Worm (Caenorhabditis elegans) whole organism, late embryonic: ENCODE data around the gene mmcm-1.
A peak's percentile ranks its signal among the peaks of the same experiment; 100 is the strongest.

Source experiments
- C08G9.2 ChIP-seq: sonication (generic microtip); optimal IDR thresholded peaks from 2 replicates; lab custom pipeline; 2016; ENCODE audit warnings: mild to moderate bottlenecking, missing genetic modification characterization, moderate library complexity, missing compliant biosample characterization
- K02D7.2 ChIP-seq: sonication (generic microtip); optimal IDR thresholded peaks from 2 replicates; lab custom pipeline; 2017; ENCODE audit warnings: mild to moderate bottlenecking, missing genetic modification characterization, missing compliant biosample characterization
- K09A11.1 ChIP-seq: sonication (generic microtip); optimal IDR thresholded peaks from 2 replicates; lab custom pipeline; 2017; ENCODE audit warnings: antibody characterized with exemption, mild to moderate bottlenecking, missing genetic modification characterization, missing compliant biosample characterization; ENCODE audit not compliant: insufficient read depth
- Y22D7AL.16 ChIP-seq: sonication (generic microtip); optimal IDR thresholded peaks from 2 replicates; lab custom pipeline; 2016; ENCODE audit warnings: missing genetic modification characterization, missing compliant biosample characterization
- ceh-18 ChIP-seq: sonication (generic microtip); optimal IDR thresholded peaks from 2 replicates; lab custom pipeline; 2016; ENCODE audit warnings: missing genetic modification characterization, missing compliant biosample characterization
- ceh-2 ChIP-seq: sonication (generic microtip); optimal IDR thresholded peaks from 2 replicates; lab custom pipeline; 2016; ENCODE audit warnings: missing genotype, missing genetic modification characterization, missing compliant biosample characterization
- ceh-22 ChIP-seq: sonication (generic microtip); optimal IDR thresholded peaks from 2 replicates; lab custom pipeline; 2017; ENCODE audit warnings: missing biosample characterization, missing genetic modification characterization
- ceh-24 ChIP-seq: sonication (generic microtip); optimal IDR thresholded peaks from 2 replicates; lab custom pipeline; 2016; ENCODE audit warnings: mild to moderate bottlenecking, missing genetic modification characterization, missing compliant biosample characterization
- ceh-45 ChIP-seq: fragments of 200-800 bp; sonication (Bioruptor generic); IDR thresholded peaks from 2 replicates; pipeline ENCODE4 v1.3.6; 2022; ENCODE audit warnings: missing genetic modification reagents, missing genetic modification characterization, missing compliant biosample characterization
- ceh-48 ChIP-seq: sonication (generic microtip); optimal IDR thresholded peaks from 2 replicates; lab custom pipeline; 2016; ENCODE audit warnings: missing genetic modification characterization, inconsistent platforms, missing compliant biosample characterization
- ceh-9 ChIP-seq: sonication (generic microtip); optimal IDR thresholded peaks from 2 replicates; lab custom pipeline; 2016; ENCODE audit warnings: mild to moderate bottlenecking, missing genetic modification characterization, inconsistent platforms, missing compliant biosample characterization
- elt-2 ChIP-seq: sonication (generic microtip); optimal IDR thresholded peaks from 2 replicates; lab custom pipeline; 2016; ENCODE audit warnings: missing genetic modification reagents, missing genetic modification characterization, missing compliant biosample characterization
- elt-4 ChIP-seq: sonication (generic microtip); optimal IDR thresholded peaks from 2 replicates; lab custom pipeline; 2016; ENCODE audit warnings: missing genetic modification characterization, missing compliant biosample characterization
- eyg-1 ChIP-seq: sonication (generic microtip); optimal IDR thresholded peaks from 2 replicates; lab custom pipeline; 2016; ENCODE audit warnings: missing genotype, missing genetic modification characterization, missing compliant biosample characterization
- fax-1 ChIP-seq: sonication (generic microtip); optimal IDR thresholded peaks from 2 replicates; lab custom pipeline; 2016; ENCODE audit warnings: missing genotype, missing genetic modification characterization, missing compliant biosample characterization
- hlh-30 ChIP-seq: sonication (generic microtip); optimal IDR thresholded peaks from 2 replicates; lab custom pipeline; 2017; ENCODE audit warnings: antibody characterized with exemption, missing genetic modification characterization, missing compliant biosample characterization; ENCODE audit not compliant: insufficient read depth
- hlh-8 ChIP-seq: sonication (generic microtip); optimal IDR thresholded peaks from 2 replicates; lab custom pipeline; 2016; ENCODE audit warnings: missing genotype, missing genetic modification characterization, missing compliant biosample characterization
- lin-11 ChIP-seq: fragments of 200-800 bp; sonication (Bioruptor generic); optimal IDR thresholded peaks from 2 replicates; lab custom pipeline; 2018; ENCODE audit warnings: mild to moderate bottlenecking, missing genetic modification characterization, missing compliant biosample characterization
- madf-2 ChIP-seq: sonication (generic microtip); optimal IDR thresholded peaks from 2 replicates; lab custom pipeline; 2017; ENCODE audit warnings: missing genetic modification characterization, missing compliant biosample characterization
- nhr-232 ChIP-seq: sonication (generic microtip); optimal IDR thresholded peaks from 2 replicates; lab custom pipeline; 2016; ENCODE audit warnings: missing genetic modification characterization, missing compliant biosample characterization
- npax-4 ChIP-seq: sonication (generic microtip); optimal IDR thresholded peaks from 2 replicates; lab custom pipeline; 2016; ENCODE audit warnings: missing genetic modification characterization, missing compliant biosample characterization
- odd-2 ChIP-seq: sonication (generic microtip); optimal IDR thresholded peaks from 2 replicates; lab custom pipeline; 2017; ENCODE audit warnings: antibody characterized with exemption, mild to moderate bottlenecking, missing genetic modification characterization, missing compliant biosample characterization
- pag-3 ChIP-seq: sonication (generic microtip); optimal IDR thresholded peaks from 2 replicates; lab custom pipeline; 2016; ENCODE audit warnings: missing compliant biosample characterization, missing genetic modification characterization, borderline replicate concordance
- pax-1 ChIP-seq: fragments of 150-350 bp; optimal IDR thresholded peaks from 2 replicates; lab custom pipeline; 2014; ENCODE audit warnings: missing biosample characterization, missing genetic modification characterization
- pqm-1 ChIP-seq: sonication (generic microtip); optimal IDR thresholded peaks from 2 replicates; lab custom pipeline; 2016; ENCODE audit warnings: missing genetic modification characterization, missing compliant biosample characterization
- rnt-1 ChIP-seq: sonication (generic microtip); optimal IDR thresholded peaks from 2 replicates; lab custom pipeline; 2016; ENCODE audit warnings: missing genetic modification characterization, missing compliant biosample characterization
- sox-4 ChIP-seq: sonication (generic microtip); optimal IDR thresholded peaks from 2 replicates; lab custom pipeline; 2017; ENCODE audit warnings: mild to moderate bottlenecking, missing genetic modification characterization, inconsistent platforms, missing compliant biosample characterization
- unc-3 ChIP-seq, 2 experiments: fragments of 200-800 bp in 1 of 2; sonication (Bioruptor generic) in 1 of 2; sonication (generic microtip) in 1 of 2; conservative IDR thresholded peaks in 1 of 2; optimal IDR thresholded peaks in 1 of 2; 2 replicates each; pipeline versions ENCODE4 v1.3.6 to Lab custom; 2016 to 2022; ENCODE audit warnings: missing compliant biosample characterization in 2 of 2, missing genetic modification characterization in 2 of 2, missing genetic modification reagents in 1 of 2
- unc-55 ChIP-seq: sonication (generic microtip); optimal IDR thresholded peaks from 2 replicates; lab custom pipeline; 2017; ENCODE audit warnings: missing biosample characterization, missing genetic modification reagents, missing genetic modification characterization
- zip-5 ChIP-seq: sonication (generic microtip); optimal IDR thresholded peaks from 2 replicates; lab custom pipeline; 2016; ENCODE audit warnings: missing genetic modification characterization, missing compliant biosample characterization
- ztf-16 ChIP-seq: sonication (generic microtip); optimal IDR thresholded peaks from 2 replicates; lab custom pipeline; 2017; ENCODE audit warnings: missing genetic modification characterization, missing compliant biosample characterization

Gene mmcm-1

ce11 chrIII:3931423-3931822, 23.9 kb upstream of the mmcm-1 start, which contains the start of gene F37A8.2:
Gene F37A8.2 (minus strand): TSS chrIII:3931523.
- TF ChIP-seq ceh-9 (tag; lab: Kevin White, UChicago), result no peak
- no peak for TF ChIP-seq hlh-30 (tag; lab: Kevin White, UChicago)
- no peak for TF ChIP-seq lin-11 (tag; lab: Kevin White, UChicago)
- no peak for TF ChIP-seq pqm-1
- no peak for TF ChIP-seq ceh-2 (tag; lab: Kevin White, UChicago)
- TF ChIP-seq K02D7.2 (tag; lab: Kevin White, UChicago), result no peak
- TF ChIP-seq odd-2 (tag; lab: Kevin White, UChicago), result no peak
- TF ChIP-seq ceh-18 (tag; lab: Kevin White, UChicago), result no peak
- no peak for TF ChIP-seq eyg-1 (tag; lab: Kevin White, UChicago)
- no peak for TF ChIP-seq fax-1 (tag; lab: Kevin White, UChicago)
- no peak for TF ChIP-seq ceh-48 (tag; lab: Kevin White, UChicago)
- TF ChIP-seq ztf-16, result no peak

- TF ChIP-seq zip-5 (tag; lab: Kevin White, UChicago) (no peak), pag-3 (tag; lab: Kevin White, UChicago) (no peak), ceh-48 (tag; lab: Kevin White, UChicago) (no peak), ceh-45 (no peak), madf-2 (no peak), nhr-232 (tag; lab: Kevin White, UChicago) (no peak), ztf-16 (no peak), unc-3 (GFP tag; conservative IDR thresholded peaks at IDR 0.05; lab: Robert Waterston, UW) (no peak), unc-3 (tag; optimal IDR thresholded peaks at IDR 0.05; lab: Kevin White, UChicago) (no peak)
Measured at ce11 chrIII:3928136-3928535, 20.6 kb upstream of the mmcm-1 start, which contains the start of gene F37A8.1. Gene F37A8.1 (plus strand): TSS chrIII:3928436.

ce11 chrIII:3927450-3927849, 20.0 kb upstream of the mmcm-1 start:
- TF ChIP-seq ceh-18 (tag; lab: Kevin White, UChicago) (peak; percentile 84), rnt-1 (peak; percentile 46), ceh-24 (tag; lab: Kevin White, UChicago) (no peak), unc-55 (GFP tag; lab: Kevin White, UChicago) (peak; percentile 41)

- TF ChIP-seq elt-2 (tag; lab: Kevin White, UChicago), result peak; percentile 65
- no peak for TF ChIP-seq hlh-30 (tag; lab: Kevin White, UChicago)
- TF ChIP-seq elt-4, result no peak
Measured at ce11 chrIII:3926801-3927200, 19.3 kb upstream of the mmcm-1 start.

ce11 chrIII:3926116-3926515, 18.6 kb upstream of the mmcm-1 start, which contains the start of gene ZK1058.9:
Gene ZK1058.9 (minus strand): TSS chrIII:3926216.
- TF ChIP-seq madf-2, result no peak
- TF ChIP-seq nhr-232 (tag; lab: Kevin White, UChicago), result no peak
- no peak for TF ChIP-seq hlh-8 (tag; lab: Kevin White, UChicago)
- no peak for TF ChIP-seq ceh-48 (tag; lab: Kevin White, UChicago)
- no peak for TF ChIP-seq sox-4 (tag; lab: Kevin White, UChicago)
- TF ChIP-seq npax-4 (tag; lab: Kevin White, UChicago), result no peak
- TF ChIP-seq ceh-22 (tag; lab: Kevin White, UChicago), result no peak

- no peak for TF ChIP-seq K09A11.1
- no peak for TF ChIP-seq pax-1 (tag; lab: Kevin White, UChicago)
- TF ChIP-seq C08G9.2 (tag; lab: Kevin White, UChicago), result no peak
- no peak for TF ChIP-seq Y22D7AL.16 (tag; lab: Kevin White, UChicago)
- TF ChIP-seq ceh-45, result no peak
- TF ChIP-seq, all 69 proteins: peak for 0
Measured at ce11 chrIII:3921646-3922328, 14.3 kb upstream of the mmcm-1 start, which contains the start of the genes metl-6 and nit-1. Gene metl-6 (minus strand): TSS chrIII:3921711. Gene nit-1 (plus strand): TSS chrIII:3922207.
